Worm (Caenorhabditis elegans): ENCODE data around the gene cyl-1.
A peak's percentile ranks its signal among the peaks of the same experiment; 100 is the strongest.
"Not testable (repeated sequence)": the region's sequence is repeated elsewhere in the genome, so short reads cannot be mapped to it uniquely, and the experiment has no call there.

cyl-1 gene

ce11 chrV:12024273-12024672, 30.8 kb upstream of the cyl-1 start (continued):
- TF ChIP-seq dpl-1 (GFP tag; optimal IDR thresholded peaks at IDR 0.05) (no peak), ceh-82 (tag; optimal IDR thresholded peaks at IDR 0.05) (no peak), daf-19 (GFP tag; conservative IDR thresholded peaks at IDR 0.05) (no peak), F26F4.8 (GFP tag; conservative IDR thresholded peaks at IDR 0.05) (0 out of 2 replicates have a peak, but pooled peaks have one; percentile 36), nhr-77 (tag; optimal IDR thresholded peaks at IDR 0.05) (no peak), egl-43 (GFP tag; IDR thresholded peaks at IDR 0.05) (no peak; the same call in 1 of the 2 replicates), Y75B8A.6 (GFP tag; IDR thresholded peaks at IDR 0.05) (no peak), vab-7 (GFP tag; IDR thresholded peaks at IDR 0.05) (no peak), nhr-42 (GFP tag; IDR thresholded peaks at IDR 0.05) (no peak), set-16 (GFP tag; IDR thresholded peaks at IDR 0.05) (peak; percentile 98), Y48G9A.11 (GFP tag; IDR thresholded peaks at IDR 0.05) (0 out of 2 replicates have a peak, but pooled peaks have one; percentile 5), ztf-7 (tag; optimal IDR thresholded peaks at IDR 0.05) (no peak), zag-1 (tag; optimal IDR thresholded peaks at IDR 0.05) (no peak), nhr-25 (tag; optimal IDR thresholded peaks at IDR 0.05; ENCODE audit: borderline replicate concordance, insufficient read depth) (no peak), madf-5 (GFP tag; IDR thresholded peaks at IDR 0.05) (no peak), pha-4 (GFP tag; IDR thresholded peaks at IDR 0.05) (no peak), pha-4 (tag; optimal IDR thresholded peaks at IDR 0.05) (no peak), rbr-2 (tag; optimal IDR thresholded peaks at IDR 0.05) (peak; percentile 47)

- TF ChIP-seq daf-16 (GFP tag; optimal IDR thresholded peaks at IDR 0.05), result no peak
- peak; percentile 51 for TF ChIP-seq daf-16 (tag; optimal IDR thresholded peaks at IDR 0.05)
- TF ChIP-seq nhr-28 (tag; optimal IDR thresholded peaks at IDR 0.05), result peak; percentile 67
- no peak for TF ChIP-seq ceh-28 (tag; optimal IDR thresholded peaks at IDR 0.05)
- no peak for TF ChIP-seq hlh-11 (tag; optimal IDR thresholded peaks at IDR 0.05)
- TF ChIP-seq nhr-6 (tag; optimal IDR thresholded peaks at IDR 0.05), result peak; percentile 29
- peak; percentile 69 for TF ChIP-seq pqm-1 (tag; optimal IDR thresholded peaks at IDR 0.05)
- TF ChIP-seq dve-1 (tag; optimal IDR thresholded peaks at IDR 0.05; ENCODE audit: insufficient read depth), result peak; percentile 42
These were observed 27.4 kb upstream of the cyl-1 start for ce11 chrV:12020940-12021339.

ce11 chrV:12020026-12020425, 26.5 kb upstream of the cyl-1 start, which contains the start of gene F10C2.3:
TSS of gene F10C2.3 (plus strand) at chrV:12020326.
- TF ChIP-seq spr-3 (GFP tag; optimal IDR thresholded peaks at IDR 0.05); zip-2 (tag; optimal IDR thresholded peaks at IDR 0.05); nhr-111 (GFP tag; optimal IDR thresholded peaks at IDR 0.05): not testable (repeated sequence)

ce11 chrV:12013298-12013697, 19.8 kb upstream of the cyl-1 start, which contains the start of gene add-2:
TSS of gene add-2 (minus strand) at chrV:12013406.
- peak; percentile 43 for TF ChIP-seq dve-1 (tag; optimal IDR thresholded peaks at IDR 0.05; ENCODE audit: insufficient read depth)
- TF ChIP-seq pqm-1 (tag; optimal IDR thresholded peaks at IDR 0.05), result peak; percentile 14
- peak; percentile 31 for TF ChIP-seq nhr-77 (tag; optimal IDR thresholded peaks at IDR 0.05)
- TF ChIP-seq unc-62 (GFP tag; optimal IDR thresholded peaks at IDR 0.05 in 1 of 2), result peak in 1 of 2 experiments; percentile 6
- no peak for TF ChIP-seq unc-62 (tag; optimal IDR thresholded peaks at IDR 0.05)
- no peak for TF ChIP-seq daf-16 (GFP tag; optimal IDR thresholded peaks at IDR 0.05)
- TF ChIP-seq daf-16 (tag; optimal IDR thresholded peaks at IDR 0.05), result peak; percentile 87
- peak; percentile 81 for TF ChIP-seq php-3 (GFP tag; IDR thresholded peaks at IDR 0.05)
- TF ChIP-seq ztf-7 (tag; optimal IDR thresholded peaks at IDR 0.05), result no peak
- TF ChIP-seq hlh-11 (tag; optimal IDR thresholded peaks at IDR 0.05), result peak; percentile 29
- no peak for TF ChIP-seq tra-1 (GFP tag; IDR thresholded peaks at IDR 0.05)
- TF ChIP-seq rbr-2 (tag; optimal IDR thresholded peaks at IDR 0.05), result no peak
- peak; percentile 34; the same call in 1 of the 2 replicates for TF ChIP-seq dmd-6 (GFP tag; IDR thresholded peaks at IDR 0.05)

ce11 chrV:12011686-12012085, 18.2 kb upstream of the cyl-1 start:
- TF ChIP-seq tra-1 (GFP tag; IDR thresholded peaks at IDR 0.05) (no peak), nhr-77 (tag; optimal IDR thresholded peaks at IDR 0.05) (no peak), egl-43 (GFP tag; IDR thresholded peaks at IDR 0.05) (no peak), T26A8.4 (GFP tag; IDR thresholded peaks at IDR 0.05) (no peak), Y48G9A.11 (GFP tag; IDR thresholded peaks at IDR 0.05) (no peak), saeg-2 (GFP tag; IDR thresholded peaks at IDR 0.05) (no peak), fkh-10 (GFP tag; optimal IDR thresholded peaks at IDR 0.05) (no peak), mxl-3 (GFP tag; optimal IDR thresholded peaks at IDR 0.05) (no peak), nhr-28 (tag; optimal IDR thresholded peaks at IDR 0.05) (peak; percentile 61), mdt-29 (GFP tag; IDR thresholded peaks at IDR 0.05) (no peak), zip-2 (tag; optimal IDR thresholded peaks at IDR 0.05) (no peak), lir-3 (tag; optimal IDR thresholded peaks at IDR 0.05) (no peak), spr-3 (GFP tag; optimal IDR thresholded peaks at IDR 0.05) (no peak), set-16 (GFP tag; IDR thresholded peaks at IDR 0.05) (no peak), daf-19 (GFP tag; conservative IDR thresholded peaks at IDR 0.05) (no peak), hlh-30 (tag; optimal IDR thresholded peaks at IDR 0.05; ENCODE audit: insufficient read depth) (peak; percentile 5), unc-62 (GFP tag; optimal IDR thresholded peaks at IDR 0.05 in 1 of 2) (peak in 1 of 2 experiments; percentile 76), unc-62 (tag; optimal IDR thresholded peaks at IDR 0.05) (no peak), ZK546.5 (tag; optimal IDR thresholded peaks at IDR 0.05) (no peak)

Data from whole organism, L4 larva.